Worm (Caenorhabditis elegans) whole organism, L3 larva: ENCODE results near the gene his-3.

Experiments used
- ZK546.5 ChIP-seq: sonication (generic microtip); optimal IDR thresholded peaks from 2 replicates; lab custom pipeline; 2017; ENCODE audit warnings: missing biosample characterization, missing genetic modification characterization
- ama-1 ChIP-seq: fragments of 150-350 bp; optimal IDR thresholded peaks from 2 replicates; lab custom pipeline; 2018
- elt-2 ChIP-seq: sonication (generic microtip); optimal IDR thresholded peaks from 2 replicates; lab custom pipeline; 2016; ENCODE audit warnings: missing genetic modification reagents, mild to moderate bottlenecking, missing genetic modification characterization, missing compliant biosample characterization
- nhr-12 ChIP-seq: fragments of 150-350 bp; optimal IDR thresholded peaks from 2 replicates; lab custom pipeline; 2014; ENCODE audit warnings: missing biosample characterization, missing genetic modification characterization
- nhr-25 ChIP-seq: sonication (generic microtip); optimal IDR thresholded peaks from 2 replicates; lab custom pipeline; 2017; ENCODE audit warnings: missing biosample characterization, missing genetic modification characterization
- pqm-1 ChIP-seq: fragments of 150-350 bp; optimal IDR thresholded peaks from 2 replicates; lab custom pipeline; 2017; ENCODE audit warnings: missing biosample characterization, missing genetic modification characterization, inconsistent platforms
- skn-1 ChIP-seq: fragments of 150-350 bp; optimal IDR thresholded peaks from 2 replicates; lab custom pipeline; 2014; ENCODE audit warnings: missing biosample characterization, missing genetic modification characterization
- snpc-4 ChIP-seq: fragments of 150-350 bp; optimal IDR thresholded peaks from 2 replicates; lab custom pipeline; 2014; ENCODE audit warnings: missing biosample characterization, missing genetic modification characterization
- unc-39 ChIP-seq: sonication (generic microtip); optimal IDR thresholded peaks from 4 replicates; lab custom pipeline; 2017; ENCODE audit warnings: missing biosample characterization, missing genetic modification characterization

ce11 chrV:16015652-16016051 is 25.0 kb upstream of the his-3 start, which contains the start of gene str-232:
- no peak for TF ChIP-seq ama-1
- TF ChIP-seq unc-39 (tag; lab: Kevin White, UChicago) = no peak
- no peak for TF ChIP-seq snpc-4
- TF ChIP-seq nhr-12 (tag; lab: Kevin White, UChicago) = no peak
- TF ChIP-seq ZK546.5 (tag; lab: Kevin White, UChicago) = no peak
- no peak for TF ChIP-seq nhr-25 (tag; lab: Kevin White, UChicago)
- no peak for TF ChIP-seq skn-1 (tag; lab: Kevin White, UChicago)
- TF ChIP-seq pqm-1 (tag; lab: Kevin White, UChicago) = no peak
- TF ChIP-seq elt-2 (tag; lab: Kevin White, UChicago) = no peak
